Worm (Caenorhabditis elegans): ENCODE measurements around the gene sru-7.

ce11 chrIV:8488043-8488442 is 4.3 kb upstream of the sru-7 start:
- TF ChIP-seq hnd-1 (tag; optimal IDR thresholded peaks at IDR 0.05) = no peak
- TF ChIP-seq pes-1 (GFP tag; IDR thresholded peaks at IDR 0.05) = no peak
- no peak for TF ChIP-seq tbx-37 (GFP tag; conservative IDR thresholded peaks at IDR 0.05)
- no peak for TF ChIP-seq tra-4 (tag; optimal IDR thresholded peaks at IDR 0.05)
- TF ChIP-seq flt-1 (GFP tag; IDR thresholded peaks at IDR 0.05) = no peak
- TF ChIP-seq ama-1 (optimal IDR thresholded peaks at IDR 0.05) = no peak
- no peak for TF ChIP-seq B0310.2 (tag; optimal IDR thresholded peaks at IDR 0.05)
- no peak for TF ChIP-seq sea-1 (GFP tag; conservative IDR thresholded peaks at IDR 0.05)
- TF ChIP-seq scrt-1 (GFP tag; IDR thresholded peaks at IDR 0.05) = no peak
- TF ChIP-seq tbx-11 (GFP tag; IDR thresholded peaks at IDR 0.05) = no peak
- TF ChIP-seq ets-7 (tag; optimal IDR thresholded peaks at IDR 0.05) = no peak
- TF ChIP-seq ceh-13 (GFP tag; optimal IDR thresholded peaks at IDR 0.05) = no peak
- no peak for TF ChIP-seq F13C5.2 (tag; optimal IDR thresholded peaks at IDR 0.05)
